Worm (Caenorhabditis elegans) whole organism, L2 larva: ENCODE results near the gene spk-1.

Experiments used
- C34F6.9 ChIP-seq: fragments of 150-350 bp; optimal IDR thresholded peaks from 2 replicates; lab custom pipeline; 2014; ENCODE audit warnings: missing biosample characterization, missing genetic modification characterization
- F13H6.1 ChIP-seq: sonication (generic microtip); optimal IDR thresholded peaks from 2 replicates; lab custom pipeline; 2016; ENCODE audit warnings: missing genetic modification characterization, missing compliant biosample characterization
- R02D3.7 ChIP-seq: fragments of 150-350 bp; optimal IDR thresholded peaks from 2 replicates; lab custom pipeline; 2014; ENCODE audit warnings: missing biosample characterization, missing genetic modification characterization
- Y55F3AM.14 ChIP-seq: fragments of 200-800 bp; sonication (Bioruptor generic); optimal IDR thresholded peaks from 2 replicates; lab custom pipeline; 2018; ENCODE audit warnings: mild to moderate bottlenecking, missing genetic modification characterization, missing compliant biosample characterization
- ZK546.5 ChIP-seq: sonication (generic microtip); optimal IDR thresholded peaks from 2 replicates; lab custom pipeline; 2017; ENCODE audit warnings: missing biosample characterization, missing genetic modification characterization
- alr-1 ChIP-seq: fragments of 150-350 bp; optimal IDR thresholded peaks from 2 replicates; lab custom pipeline; 2014; ENCODE audit warnings: missing biosample characterization, missing genetic modification characterization
- aly-2 ChIP-seq: fragments of 150-350 bp; optimal IDR thresholded peaks from 2 replicates; lab custom pipeline; 2014; ENCODE audit warnings: missing biosample characterization, missing genetic modification characterization
- ama-1 ChIP-seq: fragments of 150-350 bp; optimal IDR thresholded peaks from 2 replicates; lab custom pipeline; 2018; ENCODE audit warnings: inconsistent platforms
- blmp-1 ChIP-seq: sonication (generic microtip); optimal IDR thresholded peaks from 2 replicates; lab custom pipeline; 2017; ENCODE audit warnings: missing genetic modification characterization, mild to moderate bottlenecking, missing compliant biosample characterization, antibody characterized with exemption, moderate library complexity; ENCODE audit not compliant: insufficient read depth
- ceh-16 ChIP-seq: fragments of 150-350 bp; optimal IDR thresholded peaks from 2 replicates; lab custom pipeline; 2014; ENCODE audit warnings: missing biosample characterization, missing genetic modification characterization
- ceh-82 ChIP-seq: fragments of 150-350 bp; optimal IDR thresholded peaks from 2 replicates; lab custom pipeline; 2014; ENCODE audit warnings: missing biosample characterization, missing genetic modification characterization
- crh-2 ChIP-seq: sonication (generic microtip); optimal IDR thresholded peaks from 2 replicates; lab custom pipeline; 2017; ENCODE audit warnings: missing biosample characterization, missing genetic modification characterization
- dmd-4 ChIP-seq: sonication (generic microtip); optimal IDR thresholded peaks from 2 replicates; lab custom pipeline; 2017; ENCODE audit warnings: missing biosample characterization, missing genetic modification characterization
- egl-27 ChIP-seq: sonication (generic microtip); optimal IDR thresholded peaks from 3 replicates; lab custom pipeline; 2017; ENCODE audit warnings: missing biosample characterization, missing genetic modification reagents, missing genetic modification characterization
- elt-1 ChIP-seq: fragments of 150-350 bp; optimal IDR thresholded peaks from 2 replicates; lab custom pipeline; 2014; ENCODE audit warnings: missing biosample characterization, missing genetic modification characterization
- elt-3 ChIP-seq: sonication (generic microtip); optimal IDR thresholded peaks from 2 replicates; lab custom pipeline; 2017; ENCODE audit warnings: missing biosample characterization, missing genetic modification characterization
- fos-1 ChIP-seq: fragments of 150-350 bp; optimal IDR thresholded peaks from 2 replicates; lab custom pipeline; 2014; ENCODE audit warnings: missing biosample characterization, missing genetic modification characterization
- gmeb-1 ChIP-seq: fragments of 150-350 bp; optimal IDR thresholded peaks from 2 replicates; lab custom pipeline; 2014; ENCODE audit warnings: missing biosample characterization, missing genetic modification characterization
- lin-11 ChIP-seq: fragments of 150-350 bp; sonication (generic microtip); optimal IDR thresholded peaks from 2 replicates; lab custom pipeline; 2014; ENCODE audit warnings: missing biosample characterization, missing genetic modification characterization, inconsistent platforms, mixed read lengths
- lin-13 ChIP-seq: fragments of 150-350 bp; optimal IDR thresholded peaks from 2 replicates; lab custom pipeline; 2014; ENCODE audit warnings: missing biosample characterization, missing genetic modification reagents, missing genetic modification characterization
- lin-39 ChIP-seq: fragments of 150-350 bp; optimal IDR thresholded peaks from 2 replicates; lab custom pipeline; 2014; ENCODE audit warnings: missing biosample characterization, missing genetic modification reagents, missing genetic modification characterization
- lsy-2 ChIP-seq, 2 experiments: fragments of 150-350 bp in 1 of 2; sonication (generic microtip) in 1 of 2; optimal IDR thresholded peaks; 2 replicates each; lab custom pipeline; 2014 to 2017; ENCODE audit warnings: missing biosample characterization in 2 of 2, missing genetic modification characterization in 2 of 2
- mab-5 ChIP-seq: fragments of 150-350 bp; optimal IDR thresholded peaks from 2 replicates; lab custom pipeline; 2014; ENCODE audit warnings: missing biosample characterization, missing genetic modification characterization
- mbf-1 ChIP-seq: sonication (generic microtip); optimal IDR thresholded peaks from 2 replicates; lab custom pipeline; 2017; ENCODE audit warnings: missing biosample characterization, missing genetic modification characterization
- mdl-1 ChIP-seq, 2 experiments: fragments of 150-350 bp in 1 of 2; sonication (generic microtip) in 1 of 2; optimal IDR thresholded peaks; 2 replicates each; lab custom pipeline; 2017; ENCODE audit warnings: missing biosample characterization in 2 of 2, missing genetic modification characterization in 2 of 2
- nhr-10 ChIP-seq: sonication (generic microtip); optimal IDR thresholded peaks from 2 replicates; lab custom pipeline; 2017; ENCODE audit warnings: missing biosample characterization, missing genetic modification characterization
- nhr-11 ChIP-seq: fragments of 150-350 bp; optimal IDR thresholded peaks from 2 replicates; lab custom pipeline; 2014; ENCODE audit warnings: missing biosample characterization, missing genetic modification characterization
- nhr-12 ChIP-seq: fragments of 150-350 bp; optimal IDR thresholded peaks from 2 replicates; lab custom pipeline; 2014; ENCODE audit warnings: missing biosample characterization, missing genetic modification characterization
- nhr-129 ChIP-seq: fragments of 150-350 bp; optimal IDR thresholded peaks from 2 replicates; lab custom pipeline; 2014; ENCODE audit warnings: missing biosample characterization, missing genetic modification characterization
- nhr-21 ChIP-seq: fragments of 150-350 bp; optimal IDR thresholded peaks from 2 replicates; lab custom pipeline; 2014; ENCODE audit warnings: missing biosample characterization, missing genetic modification characterization
- nhr-23 ChIP-seq: fragments of 150-350 bp; optimal IDR thresholded peaks from 2 replicates; lab custom pipeline; 2014; ENCODE audit warnings: missing biosample characterization, missing genetic modification reagents, missing genetic modification characterization
- nhr-237 ChIP-seq: fragments of 150-350 bp; optimal IDR thresholded peaks from 2 replicates; lab custom pipeline; 2014; ENCODE audit warnings: missing biosample characterization, missing genetic modification characterization
- nhr-25 ChIP-seq: fragments of 150-350 bp; sonication (generic microtip); optimal IDR thresholded peaks from 3 replicates; lab custom pipeline; 2014; ENCODE audit warnings: missing biosample characterization, missing genetic modification characterization
- nhr-6 ChIP-seq: fragments of 150-350 bp; optimal IDR thresholded peaks from 2 replicates; lab custom pipeline; 2014; ENCODE audit warnings: missing biosample characterization, missing genetic modification characterization
- nhr-77 ChIP-seq: fragments of 150-350 bp; optimal IDR thresholded peaks from 2 replicates; lab custom pipeline; 2014; ENCODE audit warnings: missing biosample characterization, missing genetic modification characterization
- peb-1 ChIP-seq: fragments of 150-350 bp; optimal IDR thresholded peaks from 2 replicates; lab custom pipeline; 2014; ENCODE audit warnings: missing biosample characterization, missing genetic modification characterization
- sem-4 ChIP-seq: fragments of 150-350 bp; optimal IDR thresholded peaks from 2 replicates; lab custom pipeline; 2014; ENCODE audit warnings: missing biosample characterization, missing genetic modification reagents, missing genetic modification characterization
- skn-1 ChIP-seq: sonication (generic microtip); optimal IDR thresholded peaks from 2 replicates; lab custom pipeline; 2017; ENCODE audit warnings: missing biosample characterization, missing genetic modification characterization
- sma-3 ChIP-seq: sonication (generic microtip); optimal IDR thresholded peaks from 2 replicates; lab custom pipeline; 2016; ENCODE audit warnings: missing genetic modification reagents, missing genetic modification characterization, missing compliant biosample characterization
- sma-9 ChIP-seq, 2 experiments: fragments of 150-350 bp in 1 of 2; sonication (generic microtip) in 1 of 2; optimal IDR thresholded peaks; 2 replicates each; lab custom pipeline; 2014 to 2016; ENCODE audit warnings: missing genetic modification characterization in 2 of 2, mild to moderate bottlenecking in 1 of 2, missing biosample characterization in 1 of 2, missing compliant biosample characterization in 1 of 2, missing genetic modification reagents in 1 of 2, moderate library complexity in 1 of 2
- snpc-4 ChIP-seq: fragments of 150-350 bp; optimal IDR thresholded peaks from 2 replicates; lab custom pipeline; 2014; ENCODE audit warnings: missing biosample characterization, missing genetic modification characterization
- unc-39 ChIP-seq: fragments of 150-350 bp; optimal IDR thresholded peaks from 2 replicates; lab custom pipeline; 2014; ENCODE audit warnings: missing biosample characterization, missing genetic modification characterization
- unc-55 ChIP-seq: fragments of 150-350 bp; sonication (generic microtip); optimal IDR thresholded peaks from 3 replicates; lab custom pipeline; 2014; ENCODE audit warnings: missing biosample characterization, missing genetic modification reagents, missing genetic modification characterization
- unc-62 ChIP-seq: fragments of 150-350 bp; optimal IDR thresholded peaks from 2 replicates; lab custom pipeline; 2014; ENCODE audit warnings: missing biosample characterization, missing genetic modification reagents, missing genetic modification characterization
- zag-1 ChIP-seq: fragments of 150-350 bp; optimal IDR thresholded peaks from 2 replicates; lab custom pipeline; 2014; ENCODE audit warnings: missing biosample characterization, missing genetic modification characterization
- ztf-1 ChIP-seq: fragments of 200-800 bp; sonication (Bioruptor generic); conservative IDR thresholded peaks from 2 replicates; pipeline ENCODE4 v1.3.6; 2022; ENCODE audit warnings: missing genetic modification characterization, missing compliant biosample characterization
- ztf-11 ChIP-seq: sonication (generic microtip); optimal IDR thresholded peaks from 2 replicates; lab custom pipeline; 2017; ENCODE audit warnings: missing biosample characterization, missing genetic modification characterization
- ztf-4 ChIP-seq: fragments of 150-350 bp; optimal IDR thresholded peaks from 2 replicates; lab custom pipeline; 2014; ENCODE audit warnings: missing biosample characterization, missing genetic modification characterization

spk-1 gene

DNA sequence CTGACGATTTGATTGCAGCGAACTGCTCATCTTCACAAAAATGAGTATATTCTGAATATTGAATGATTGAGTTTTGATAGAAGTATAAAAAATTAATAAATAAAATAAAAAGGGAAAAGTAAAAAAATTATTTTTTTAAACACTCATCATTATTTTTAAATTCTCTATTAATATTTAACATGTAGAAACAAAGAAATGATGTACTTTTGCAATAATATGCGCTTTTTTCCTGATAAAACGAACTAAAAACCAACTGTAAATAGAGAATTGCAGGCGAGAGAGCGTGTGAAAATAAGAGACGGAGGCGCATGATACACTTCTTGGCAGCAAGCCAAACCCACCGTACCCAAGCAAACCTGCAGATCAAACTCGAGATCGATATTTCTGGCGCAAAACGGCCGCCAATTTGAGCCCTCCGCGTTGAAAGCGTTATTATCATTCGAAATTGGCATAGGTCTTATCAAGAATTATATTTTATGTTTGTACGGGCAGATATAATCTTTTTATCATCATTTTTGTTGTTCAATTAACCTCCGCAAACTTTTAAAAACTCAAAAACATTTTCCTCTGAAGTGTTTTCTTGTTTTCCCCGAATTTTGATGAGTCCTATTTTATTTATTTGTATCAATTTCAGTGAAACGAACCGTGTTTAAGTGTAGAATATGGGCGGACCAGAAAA, at the start of gene spk-1, which contains the start of gene rheb-1:
TSS of gene spk-1 (plus strand) at position 629 of the 679 bp plus-strand sequence.
TSS of gene rheb-1 (minus strand) at position 51 of the 679 bp plus-strand sequence.
- TF ChIP-seq nhr-10 (tag; lab: Kevin White, UChicago) (no peak), R02D3.7 (no peak), skn-1 (peak; percentile 92), peb-1 (tag; lab: Kevin White, UChicago) (no peak), egl-27 (peak; percentile 54), C34F6.9 (tag; lab: Kevin White, UChicago) (peak; percentile 99), nhr-129 (tag; lab: Kevin White, UChicago) (peak; percentile 90), ztf-1 (GFP tag; lab: Robert Waterston, UW) (no peak), unc-62 (GFP tag; lab: Kevin White, UChicago) (no peak), lin-13 (GFP tag; lab: Kevin White, UChicago) (peak; percentile 88), nhr-77 (tag; lab: Kevin White, UChicago) (no peak), crh-2 (peak; percentile 96), blmp-1 (tag; lab: Kevin White, UChicago) (peak; percentile 54), elt-3 (tag; lab: Kevin White, UChicago) (no peak), lsy-2 (tag; optimal IDR thresholded peaks at IDR 0.05; lab: Kevin White, UChicago) (peak; percentile 98 to 99), nhr-237 (no peak), alr-1 (tag; lab: Kevin White, UChicago) (no peak), nhr-23 (tag; lab: Kevin White, UChicago) (no peak), fos-1 (tag; lab: Kevin White, UChicago) (peak; percentile 88), unc-55 (GFP tag; lab: Kevin White, UChicago) (peak; percentile 90), nhr-6 (tag; lab: Kevin White, UChicago) (peak; percentile 83), ztf-11 (no peak), nhr-21 (tag; lab: Kevin White, UChicago) (peak; percentile 88), elt-1 (tag; lab: Kevin White, UChicago) (no peak), sem-4 (tag; lab: Kevin White, UChicago) (peak; percentile 93), mab-5 (tag; lab: Kevin White, UChicago) (peak; percentile 67), zag-1 (peak; percentile 32), dmd-4 (tag; lab: Kevin White, UChicago) (no peak), ceh-16 (tag; lab: Kevin White, UChicago) (peak; percentile 48), sma-3 (GFP tag; lab: Kevin White, UChicago) (peak; percentile 93), unc-39 (tag; lab: Kevin White, UChicago) (no peak), nhr-11 (tag; lab: Kevin White, UChicago) (no peak), nhr-12 (tag; lab: Kevin White, UChicago) (no peak), F13H6.1 (tag; lab: Kevin White, UChicago) (peak; percentile 92), nhr-25 (tag; lab: Kevin White, UChicago) (peak; percentile 85), snpc-4 (tag; lab: Kevin White, UChicago) (peak; percentile 77), ztf-4 (tag; lab: Kevin White, UChicago) (peak; percentile 91), ama-1 (no peak), mdl-1 (tag; optimal IDR thresholded peaks at IDR 0.05; lab: Kevin White, UChicago) (peak in 1 of 2 experiments; percentile 6), ceh-82 (tag; lab: Kevin White, UChicago) (peak; percentile 59), ZK546.5 (tag; lab: Kevin White, UChicago) (peak; percentile 97), sma-9 (GFP tag; optimal IDR thresholded peaks at IDR 0.05; lab: Kevin White, UChicago) (peak; percentile 93), sma-9 (tag; optimal IDR thresholded peaks at IDR 0.05; lab: Kevin White, UChicago) (no peak), Y55F3AM.14 (peak; percentile 53), lin-11 (tag; lab: Kevin White, UChicago) (peak; percentile 95), lin-39 (tag; lab: Kevin White, UChicago) (no peak), gmeb-1 (peak; percentile 82), mbf-1 (tag; lab: Kevin White, UChicago) (no peak), aly-2 (no peak)
